Worm (Caenorhabditis elegans): ENCODE results near the gene K08F8.15.

K08F8.15 gene

ce11 chrII:8743379-8744173 lies 23.0 kb upstream of the K08F8.15 start, which contains the start of gene mak-1 (continued):
- TF ChIP-seq unc-98 (GFP tag; IDR thresholded peaks at IDR 0.05) (no peak), nhr-71 (tag; optimal IDR thresholded peaks at IDR 0.05) (peak; percentile 60), irx-1 (tag; optimal IDR thresholded peaks at IDR 0.05) (no peak), nhr-12 (tag; optimal IDR thresholded peaks at IDR 0.05) (no peak), lsy-2 (tag; optimal IDR thresholded peaks at IDR 0.05) (peak in 1 of 2 experiments; percentile 20), sox-4 (tag; optimal IDR thresholded peaks at IDR 0.05) (no peak), sptf-1 (tag; optimal IDR thresholded peaks at IDR 0.05) (no peak), ceh-63 (GFP tag; optimal IDR thresholded peaks at IDR 0.05) (no peak), lin-14 (GFP tag; optimal IDR thresholded peaks at IDR 0.05) (peak; percentile 2), nhr-28 (tag; optimal IDR thresholded peaks at IDR 0.05) (no peak), mef-2 (tag; optimal IDR thresholded peaks at IDR 0.05) (no peak), isw-1 (GFP tag; IDR thresholded peaks at IDR 0.05) (no peak), aly-2 (tag; optimal IDR thresholded peaks at IDR 0.05) (no peak), nhr-77 (tag; optimal IDR thresholded peaks at IDR 0.05) (no peak), mab-9 (GFP tag; IDR thresholded peaks at IDR 0.05) (no peak), mep-1 (tag; optimal IDR thresholded peaks at IDR 0.05) (peak; percentile 2), rnt-1 (tag; optimal IDR thresholded peaks at IDR 0.05) (peak; percentile 49), ceh-90 (tag; optimal IDR thresholded peaks at IDR 0.05) (no peak), hpl-2 (GFP tag; optimal IDR thresholded peaks at IDR 0.05) (no peak), skn-1 (tag; optimal IDR thresholded peaks at IDR 0.05) (no peak), unc-130 (tag; optimal IDR thresholded peaks at IDR 0.05) (peak; percentile 17), pax-3 (tag; optimal IDR thresholded peaks at IDR 0.05) (no peak), lin-13 (GFP tag; optimal IDR thresholded peaks at IDR 0.05) (no peak), swsn-7 (tag; optimal IDR thresholded peaks at IDR 0.05) (peak; percentile 11), ama-1 (optimal IDR thresholded peaks at IDR 0.05) (peak; percentile 55), pqm-1 (tag; optimal IDR thresholded peaks at IDR 0.05) (no peak), ceh-88 (GFP tag; IDR thresholded peaks at IDR 0.05) (no peak), nhr-90 (tag; optimal IDR thresholded peaks at IDR 0.05; ENCODE audit: poor library complexity) (peak; percentile 39), Y116A8C.19 (tag; optimal IDR thresholded peaks at IDR 0.05; ENCODE audit: borderline replicate concordance) (no peak), ceh-82 (tag; optimal IDR thresholded peaks at IDR 0.05) (no peak), grh-1 (GFP tag; IDR thresholded peaks at IDR 0.05) (no peak), snu-23 (GFP tag; optimal IDR thresholded peaks at IDR 0.05) (peak; percentile 67), ceh-8 (GFP tag; optimal IDR thresholded peaks at IDR 0.05) (no peak), aha-1 (tag; optimal IDR thresholded peaks at IDR 0.05) (no peak)

ce11 chrII:8744555-8745448 lies 21.8 kb upstream of the K08F8.15 start:
- no peak for TF ChIP-seq egl-13 (tag; optimal IDR thresholded peaks at IDR 0.05)
- no peak for TF ChIP-seq irx-1 (tag; optimal IDR thresholded peaks at IDR 0.05)
- peak; percentile 33 for TF ChIP-seq ztf-4 (tag; optimal IDR thresholded peaks at IDR 0.05)
- no peak for TF ChIP-seq nhr-84 (tag; optimal IDR thresholded peaks at IDR 0.05)
- TF ChIP-seq unc-130 (tag; optimal IDR thresholded peaks at IDR 0.05) = peak; percentile 52
- peak; percentile 50 for TF ChIP-seq rnt-1 (tag; optimal IDR thresholded peaks at IDR 0.05)
- no peak for TF ChIP-seq sptf-1 (tag; optimal IDR thresholded peaks at IDR 0.05)
- TF ChIP-seq nhr-85 (tag) = peak; percentile 79
- no peak for TF ChIP-seq nhr-77 (tag; optimal IDR thresholded peaks at IDR 0.05)
- TF ChIP-seq lin-13 (GFP tag; optimal IDR thresholded peaks at IDR 0.05) = peak; percentile 31
- TF ChIP-seq lsy-2 (tag; optimal IDR thresholded peaks at IDR 0.05) = peak in 1 of 2 experiments; percentile 47
- peak; percentile 62 for TF ChIP-seq nhr-71 (tag; optimal IDR thresholded peaks at IDR 0.05)
- no peak for TF ChIP-seq nhr-12 (tag; optimal IDR thresholded peaks at IDR 0.05)
- no peak for TF ChIP-seq efl-1 (optimal IDR thresholded peaks at IDR 0.05)
- peak in 1 of 2 experiments; percentile 91 for TF ChIP-seq efl-1 (GFP tag; optimal IDR thresholded peaks at IDR 0.05 in 1 of 2)
- peak; percentile 35 for TF ChIP-seq nhr-90 (tag; optimal IDR thresholded peaks at IDR 0.05; ENCODE audit: poor library complexity)
- TF ChIP-seq lin-39 (tag; optimal IDR thresholded peaks at IDR 0.05) = no peak
- TF ChIP-seq grh-1 (GFP tag; IDR thresholded peaks at IDR 0.05) = 0 out of 2 replicates have a peak, but pooled peaks have one; percentile 24
- peak in 1 of 2 experiments; percentile 55 for TF ChIP-seq lin-35 (GFP tag; optimal IDR thresholded peaks at IDR 0.05)
- TF ChIP-seq C04F5.9 (tag; optimal IDR thresholded peaks at IDR 0.05) = no peak
- TF ChIP-seq lir-3 (tag; optimal IDR thresholded peaks at IDR 0.05; ENCODE audit: poor library complexity) = peak; percentile 31
- TF ChIP-seq C16A3.4 (tag; optimal IDR thresholded peaks at IDR 0.05) = peak; percentile 9
- TF ChIP-seq mdl-1 (tag; optimal IDR thresholded peaks at IDR 0.05) = peak in 1 of 2 experiments; percentile 57
- peak in 1 of 6 experiments; percentile 59 for TF ChIP-seq elt-3 (tag; optimal IDR thresholded peaks at IDR 0.05)
- peak; percentile 1 for TF ChIP-seq mep-1 (tag; optimal IDR thresholded peaks at IDR 0.05)
- TF ChIP-seq aly-2 (tag; optimal IDR thresholded peaks at IDR 0.05) = peak; percentile 31
- TF ChIP-seq lin-14 (GFP tag; optimal IDR thresholded peaks at IDR 0.05) = peak; percentile 36
- no peak for TF ChIP-seq F16B12.6 (tag; optimal IDR thresholded peaks at IDR 0.05)

All from whole organism, L1 larva.